Worm (Caenorhabditis elegans): Measurements from ENCODE around the gene Y43F4B.10.

DNA sequence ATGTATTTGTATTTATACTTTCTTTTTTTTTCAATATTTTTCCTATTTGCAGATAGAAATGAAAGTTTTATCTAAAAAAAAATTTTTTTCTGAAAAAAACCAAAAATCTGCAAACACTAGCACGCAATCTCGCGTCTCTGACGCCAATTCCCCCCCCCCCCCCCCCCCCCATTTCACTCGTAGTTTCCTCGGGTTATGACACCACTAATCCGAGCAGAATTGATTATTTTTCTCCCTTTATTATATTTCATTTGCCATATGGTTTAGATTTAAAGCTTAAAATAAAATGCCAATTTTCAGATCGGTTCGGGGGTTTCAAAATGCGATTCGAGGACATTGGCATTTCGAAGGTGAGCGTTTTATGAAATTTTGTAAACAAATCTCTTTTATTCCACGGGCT, 32.9 kb downstream of the Y43F4B.10 start, which contains the start of gene mtm-6:
- TF ChIP-seq mdl-1 (tag; optimal IDR thresholded peaks at IDR 0.05), result no peak
- no peak for TF ChIP-seq nhr-43 (tag; optimal IDR thresholded peaks at IDR 0.05; ENCODE audit: poor library complexity, severe bottlenecking)
- TF ChIP-seq R02D3.7 (tag; optimal IDR thresholded peaks at IDR 0.05), result no peak
- no peak for TF ChIP-seq nhr-11 (tag; optimal IDR thresholded peaks at IDR 0.05)
- no peak for TF ChIP-seq nhr-77 (tag; optimal IDR thresholded peaks at IDR 0.05)
- TF ChIP-seq nhr-28 (tag; optimal IDR thresholded peaks at IDR 0.05), result no peak
